Fruit fly (Drosophila melanogaster) whole organism, embryonic: ENCODE measurements around the gene CG12115.

Experiments
- Atf-2 ChIP-seq: fragments of 200-800 bp; sonication (Bioruptor generic); optimal IDR thresholded peaks from 2 replicates; lab custom pipeline; 2016; ENCODE audit warnings: missing biosample characterization, missing genetic modification characterization
- Bteb2 ChIP-seq: fragments of 200-800 bp; sonication (Bioruptor generic); optimal IDR thresholded peaks from 2 replicates; lab custom pipeline; 2016; ENCODE audit warnings: missing biosample characterization, missing genetic modification characterization
- CG11456 ChIP-seq: fragments of 200-800 bp; sonication (Bioruptor generic); IDR thresholded peaks from 3 replicates; pipeline ENCODE4 v1.3.6; 2022; ENCODE audit warnings: missing biosample characterization, missing genetic modification characterization
- CG11504 ChIP-seq: fragments of 200-800 bp; sonication (Bioruptor generic); optimal IDR thresholded peaks from 3 replicates; lab custom pipeline; 2019; ENCODE audit warnings: missing biosample characterization, mild to moderate bottlenecking, missing genetic modification characterization, moderate library complexity
- CG1233 ChIP-seq: fragments of 200-800 bp; sonication (Bioruptor generic); optimal IDR thresholded peaks from 4 replicates; lab custom pipeline; 2018; ENCODE audit warnings: missing biosample characterization, mild to moderate bottlenecking, missing genetic modification characterization
- CG13287 ChIP-seq: fragments of 200-800 bp; sonication (Bioruptor generic); IDR thresholded peaks from 2 replicates; pipeline ENCODE4 v1.3.6; 2022; ENCODE audit warnings: missing biosample characterization, missing genetic modification characterization; ENCODE audit not compliant: partially characterized antibody
- CG13624 ChIP-seq: fragments of 200-800 bp; sonication (Bioruptor generic); optimal IDR thresholded peaks from 2 replicates; lab custom pipeline; 2016; ENCODE audit warnings: missing biosample characterization, missing genetic modification characterization
- CG14667 ChIP-seq: fragments of 200-800 bp; sonication (Bioruptor generic); IDR thresholded peaks from 2 replicates; pipeline ENCODE4 v1.3.6; 2022; ENCODE audit warnings: missing biosample characterization, missing genetic modification characterization
- CG15479 ChIP-seq: fragments of 200-800 bp; sonication (Bioruptor generic); optimal IDR thresholded peaks from 3 replicates; lab custom pipeline; 2019; ENCODE audit warnings: missing biosample characterization, mild to moderate bottlenecking, missing genetic modification characterization, moderate library complexity
- CG17328 ChIP-seq: fragments of 200-800 bp; sonication (Bioruptor generic); IDR thresholded peaks from 2 replicates; pipeline ENCODE4 v1.3.6; 2022; ENCODE audit warnings: missing biosample characterization, missing genetic modification characterization
- CG17385 ChIP-seq: fragments of 200-800 bp; sonication (Bioruptor generic); optimal IDR thresholded peaks from 3 replicates; lab custom pipeline; 2018; ENCODE audit warnings: missing biosample characterization, mild to moderate bottlenecking, missing genetic modification characterization
- CG18619 ChIP-seq: fragments of 200-800 bp; sonication (Bioruptor generic); optimal IDR thresholded peaks from 3 replicates; lab custom pipeline; 2017; ENCODE audit warnings: missing biosample characterization, mild to moderate bottlenecking, missing genetic modification characterization
- CG2202 ChIP-seq: fragments of 200-800 bp; sonication (Bioruptor generic); optimal IDR thresholded peaks from 2 replicates; lab custom pipeline; 2018; ENCODE audit warnings: missing biosample characterization, mild to moderate bottlenecking, missing genetic modification characterization
- CG2889 ChIP-seq: fragments of 200-800 bp; sonication (Bioruptor generic); IDR thresholded peaks from 3 replicates; pipeline ENCODE4 v1.3.6; 2022; ENCODE audit warnings: missing biosample characterization, missing genetic modification characterization
- CG31388 ChIP-seq: fragments of 200-800 bp; sonication (Bioruptor generic); optimal IDR thresholded peaks from 2 replicates; lab custom pipeline; 2016; ENCODE audit warnings: missing biosample characterization, missing genetic modification characterization
- CG7372 ChIP-seq: fragments of 200-800 bp; sonication (Bioruptor generic); IDR thresholded peaks from 2 replicates; pipeline ENCODE4 v1.3.6; 2022; ENCODE audit warnings: missing biosample characterization, missing genetic modification characterization
- CG8281 ChIP-seq: fragments of 200-800 bp; sonication (Bioruptor generic); optimal IDR thresholded peaks from 2 replicates; lab custom pipeline; 2018; ENCODE audit warnings: missing biosample characterization, mild to moderate bottlenecking, missing genetic modification characterization, moderate library complexity
- CrebB ChIP-seq: fragments of 200-800 bp; sonication (Bioruptor generic); optimal IDR thresholded peaks from 3 replicates; lab custom pipeline; 2018; ENCODE audit warnings: missing biosample characterization, mild to moderate bottlenecking, missing genetic modification characterization
- Dfd ChIP-seq, 2 experiments: fragments of >200 bp; optimal IDR thresholded peaks; 2 replicates each; lab custom pipeline; 2017; ENCODE audit warnings: missing biosample characterization in 2 of 2, missing genetic modification characterization in 2 of 2
- Doc3 ChIP-seq: fragments of 200-800 bp; sonication (Bioruptor generic); IDR thresholded peaks from 3 replicates; pipeline ENCODE4 v1.3.6; 2022; ENCODE audit warnings: missing biosample characterization, missing genetic modification characterization; ENCODE audit not compliant: partially characterized antibody
- Eip74EF ChIP-seq, 2 experiments: fragments of 200-800 bp in 1 of 2; fragments of >200 bp in 1 of 2; sonication (Bioruptor generic) in 1 of 2; optimal IDR thresholded peaks; 2 replicates each; lab custom pipeline; 2017 to 2019; ENCODE audit warnings: missing biosample characterization in 2 of 2, missing genetic modification characterization in 2 of 2, mild to moderate bottlenecking in 1 of 2, moderate library complexity in 1 of 2
- HLH3B ChIP-seq: fragments of 200-800 bp; sonication (Bioruptor generic); IDR thresholded peaks from 2 replicates; pipeline ENCODE4 v1.3.6; 2022; ENCODE audit warnings: missing biosample characterization, missing genetic modification characterization
- Lhr ChIP-seq: fragments of 200-800 bp; sonication (Bioruptor generic); optimal IDR thresholded peaks from 3 replicates; lab custom pipeline; 2017; ENCODE audit warnings: mild to moderate bottlenecking, missing biosample characterization, missing genetic modification reagents, missing genetic modification characterization
- Myb ChIP-seq: fragments of 200-800 bp; sonication (Bioruptor generic); optimal IDR thresholded peaks from 2 replicates; lab custom pipeline; 2016; ENCODE audit warnings: missing biosample characterization, missing genetic modification characterization
- Poxn ChIP-seq: fragments of 200-800 bp; sonication (Bioruptor generic); IDR thresholded peaks from 2 replicates; pipeline ENCODE4 v1.3.6; 2022; ENCODE audit warnings: missing biosample characterization, missing genetic modification characterization
- Sin3A ChIP-seq: fragments of >200 bp; optimal IDR thresholded peaks from 2 replicates; lab custom pipeline; 2018
- Spps ChIP-seq: fragments of 200-800 bp; sonication (Bioruptor generic); optimal IDR thresholded peaks from 2 replicates; lab custom pipeline; 2018; ENCODE audit warnings: missing biosample characterization, mild to moderate bottlenecking, missing genetic modification characterization
- TFAM ChIP-seq: fragments of 200-800 bp; sonication (Bioruptor generic); optimal IDR thresholded peaks from 2 replicates; lab custom pipeline; 2017; ENCODE audit warnings: missing biosample characterization, missing genetic modification characterization, inconsistent platforms
- Vsx1 ChIP-seq: fragments of 200-800 bp; sonication (Bioruptor generic); optimal IDR thresholded peaks from 2 replicates; lab custom pipeline; 2017; ENCODE audit warnings: missing biosample characterization, mild to moderate bottlenecking, missing genetic modification characterization, missing genetic modification reagents
- amos ChIP-seq: fragments of 200-800 bp; sonication (Bioruptor generic); IDR thresholded peaks from 2 replicates; pipeline ENCODE4 v1.3.6; 2022; ENCODE audit warnings: missing biosample characterization, missing genetic modification characterization; ENCODE audit not compliant: partially characterized antibody
- cato ChIP-seq: fragments of 200-800 bp; sonication (Bioruptor generic); optimal IDR thresholded peaks from 2 replicates; lab custom pipeline; 2016; ENCODE audit warnings: missing biosample characterization, missing genetic modification characterization, borderline replicate concordance
- ci ChIP-seq: fragments of 200-800 bp; sonication (Bioruptor generic); IDR thresholded peaks from 3 replicates; pipeline ENCODE4 v1.3.6; 2022; ENCODE audit warnings: missing biosample characterization, missing genetic modification characterization
- dmrt11E ChIP-seq: fragments of 200-800 bp; sonication (Bioruptor generic); optimal IDR thresholded peaks from 3 replicates; lab custom pipeline; 2018; ENCODE audit warnings: missing biosample characterization, mild to moderate bottlenecking, missing genetic modification characterization, moderate library complexity
- gce ChIP-seq: fragments of 200-800 bp; sonication (Bioruptor generic); IDR thresholded peaks from 3 replicates; pipeline ENCODE4 v1.3.6; 2022; ENCODE audit warnings: missing biosample characterization, missing genetic modification characterization
- gem ChIP-seq: fragments of 200-800 bp; sonication (Bioruptor generic); optimal IDR thresholded peaks from 2 replicates; lab custom pipeline; 2019; ENCODE audit warnings: missing biosample characterization, mild to moderate bottlenecking, missing genetic modification characterization, moderate library complexity
- ind ChIP-seq: fragments of 200-800 bp; sonication (Bioruptor generic); optimal IDR thresholded peaks from 3 replicates; lab custom pipeline; 2016; ENCODE audit warnings: missing biosample characterization, missing genetic modification characterization
- lab ChIP-seq: fragments of 200-800 bp; sonication (Bioruptor generic); optimal IDR thresholded peaks from 3 replicates; lab custom pipeline; 2017; ENCODE audit warnings: missing biosample characterization, missing genetic modification characterization, mild to moderate bottlenecking, moderate library complexity, missing genetic modification reagents
- nerfin-1 ChIP-seq: fragments of 200-800 bp; sonication (Bioruptor generic); optimal IDR thresholded peaks from 3 replicates; lab custom pipeline; 2019; ENCODE audit warnings: missing biosample characterization, mild to moderate bottlenecking, missing genetic modification characterization, moderate library complexity
- oc ChIP-seq: fragments of 200-800 bp; sonication (Bioruptor generic); optimal IDR thresholded peaks from 2 replicates; lab custom pipeline; 2018; ENCODE audit warnings: missing biosample characterization, mild to moderate bottlenecking, missing genetic modification characterization, moderate library complexity
- pan ChIP-seq, 4 experiments: fragments of >200 bp in 3 of 4; fragments of 200-800 bp in 1 of 4; sonication (Bioruptor generic) in 1 of 4; optimal IDR thresholded peaks in 3 of 4; IDR thresholded peaks in 1 of 4; 2 replicates each; pipeline versions ENCODE4 v1.3.6 to Lab custom; 2017 to 2022; ENCODE audit warnings: missing biosample characterization in 2 of 4, missing genetic modification characterization in 2 of 4, mixed read lengths in 1 of 4
- pros ChIP-seq: fragments of 200-800 bp; sonication (Bioruptor generic); optimal IDR thresholded peaks from 3 replicates; lab custom pipeline; 2019; ENCODE audit warnings: missing biosample characterization, mild to moderate bottlenecking, missing genetic modification characterization, moderate library complexity
- pum ChIP-seq: fragments of 200-800 bp; sonication (Bioruptor generic); optimal IDR thresholded peaks from 2 replicates; lab custom pipeline; 2016; ENCODE audit warnings: missing biosample characterization, missing genetic modification characterization
- row ChIP-seq: fragments of 200-800 bp; sonication (Bioruptor generic); IDR thresholded peaks from 3 replicates; pipeline ENCODE4 v1.3.6; 2022; ENCODE audit warnings: missing biosample characterization, missing genetic modification characterization
- run ChIP-seq: fragments of 200-800 bp; sonication (Bioruptor generic); optimal IDR thresholded peaks from 3 replicates; lab custom pipeline; 2018; ENCODE audit warnings: missing biosample characterization, mild to moderate bottlenecking, missing genetic modification characterization
- sr ChIP-seq: fragments of 200-800 bp; sonication (Bioruptor generic); IDR thresholded peaks from 3 replicates; pipeline ENCODE4 v1.3.6; 2022; ENCODE audit warnings: missing biosample characterization, missing genetic modification characterization
- ttk ChIP-seq: fragments of 200-800 bp; sonication (Bioruptor generic); IDR thresholded peaks from 2 replicates; pipeline ENCODE4 v2.1.2; 2022; ENCODE audit warnings: missing biosample characterization, missing genetic modification characterization

Gene CG12115

DNA sequence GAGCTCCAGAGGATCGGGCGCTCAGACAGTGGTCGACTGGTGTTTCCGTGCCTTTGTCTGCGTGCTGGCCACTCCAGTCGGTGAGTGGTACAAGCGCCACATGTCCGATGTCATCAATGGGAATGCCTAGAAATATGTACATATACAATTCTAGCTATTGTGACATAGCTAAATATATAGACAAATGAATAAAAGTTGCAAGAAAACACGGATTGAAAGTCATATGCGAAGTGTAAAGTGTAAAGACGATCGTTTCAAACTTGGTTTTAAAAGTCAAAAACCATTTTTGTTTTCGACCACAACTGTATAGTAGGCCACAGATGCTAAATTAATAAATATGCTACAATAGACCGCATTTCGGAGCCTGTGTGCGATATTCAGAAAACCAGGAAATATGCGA lies 25.1 kb upstream of the CG12115 start, which contains the start of gene CG15368:
TSS of gene CG15368 (plus strand) at position 301 of the 400 bp plus-strand sequence.
- TF ChIP-seq CG11456 (GFP tag; lab: Robert Waterston, UW): no peak
- TF ChIP-seq cato (GFP tag; lab: Kevin White, UChicago): no peak
- no peak for TF ChIP-seq Bteb2 (GFP tag; lab: Kevin White, UChicago)
- no peak for TF ChIP-seq Poxn (GFP tag; lab: Robert Waterston, UW)
- no peak for TF ChIP-seq CG7372 (GFP tag; lab: Robert Waterston, UW)
- TF ChIP-seq amos (GFP tag; lab: Robert Waterston, UW): no peak
- TF ChIP-seq CrebB (tag; lab: Kevin White, UChicago): no peak
- TF ChIP-seq gce (GFP tag; lab: Robert Waterston, UW): no peak
- no peak for TF ChIP-seq CG1233 (GFP tag; lab: Kevin White, UChicago)
- no peak for TF ChIP-seq dmrt11E (tag; lab: Kevin White, UChicago)
- TF ChIP-seq ttk (GFP tag; lab: Robert Waterston, UW): no peak
- TF ChIP-seq row: no peak
- TF ChIP-seq CG8281: no peak
- no peak for TF ChIP-seq CG14667 (GFP tag; lab: Robert Waterston, UW)
- TF ChIP-seq ci (GFP tag; lab: Robert Waterston, UW): no peak
- TF ChIP-seq CG31388 (GFP tag; lab: Kevin White, UChicago): no peak
- no peak for TF ChIP-seq CG2202 (tag; lab: Kevin White, UChicago)
- no peak for TF ChIP-seq pum (GFP tag; lab: Kevin White, UChicago)
- no peak for TF ChIP-seq CG18619 (GFP tag; lab: Kevin White, UChicago)
- no peak for TF ChIP-seq CG13624
- TF ChIP-seq, all 482 proteins: peak for 0

DNA sequence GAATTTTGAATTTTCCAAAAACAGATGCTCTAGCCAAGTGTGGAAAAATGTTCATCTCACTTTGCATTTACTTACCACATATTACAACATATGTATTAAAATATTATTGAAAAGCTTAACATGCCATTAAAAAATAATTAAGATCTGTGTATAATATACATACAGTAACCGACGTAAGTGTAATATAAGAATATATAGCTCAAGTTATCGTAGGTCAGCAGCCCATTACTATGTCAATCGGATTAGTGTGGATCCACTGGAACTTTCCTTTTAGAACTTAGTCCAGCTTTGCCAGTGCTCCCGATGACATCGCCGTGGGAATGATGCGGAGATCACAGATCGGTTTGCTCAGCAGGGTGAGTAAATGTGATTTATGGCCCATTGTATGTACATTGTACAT lies 24.2 kb upstream of the CG12115 start, which contains the start of gene Obp8a:
TSS of gene Obp8a (plus strand) at position 301 of the 400 bp plus-strand sequence.
- TF ChIP-seq CG17385 (GFP tag; lab: Kevin White, UChicago) (no peak), nerfin-1 (tag; lab: Kevin White, UChicago) (no peak), Dfd (GFP tag; optimal IDR thresholded peaks at IDR 0.05; lab: Kevin White, UChicago) (no peak), Atf-2 (GFP tag; lab: Kevin White, UChicago) (no peak), pan (optimal IDR thresholded peaks at IDR 0.05; lab: Kevin White, UChicago) (no peak), pan (GFP tag; optimal IDR thresholded peaks at IDR 0.05 in 1 of 2, IDR thresholded peaks at IDR 0.05 in 1 of 2) (no peak), run (tag; lab: Kevin White, UChicago) (no peak), oc (tag; lab: Kevin White, UChicago) (no peak), Eip74EF (GFP tag; optimal IDR thresholded peaks at IDR 0.05; lab: Kevin White, UChicago) (no peak), ind (no peak), Myb (GFP tag; lab: Kevin White, UChicago) (no peak), Lhr (GFP tag; lab: Kevin White, UChicago) (no peak), CG13287 (GFP tag; lab: Robert Waterston, UW) (no peak), Doc3 (no peak), TFAM (GFP tag; lab: Kevin White, UChicago) (no peak), CG15479 (no peak), CG14667 (GFP tag; lab: Robert Waterston, UW) (no peak), lab (no peak)

DNA sequence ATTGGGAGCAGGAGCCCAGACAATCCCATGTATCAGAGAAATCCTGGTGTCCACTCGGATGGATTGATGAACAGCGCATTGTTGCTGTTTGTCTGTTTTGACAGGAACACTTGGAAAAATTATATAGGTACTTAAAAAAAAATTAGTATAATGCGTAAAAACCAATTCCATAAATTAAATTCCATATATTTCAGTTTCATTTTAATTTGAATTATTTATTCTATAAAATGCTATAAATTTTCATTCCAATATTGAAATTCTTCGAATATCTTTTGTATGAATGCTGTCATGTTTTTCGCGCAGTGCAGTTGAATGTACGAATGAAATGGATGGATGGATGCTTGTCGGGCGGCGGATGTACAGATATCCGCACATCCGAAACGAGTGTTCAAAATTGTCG lies 20.4 kb upstream of the CG12115 start, which contains the start of gene SmydA-9:
TSS of gene SmydA-9 (minus strand) at position 101 of the 400 bp plus-strand sequence.
- TF ChIP-seq row: peak; percentile 32; the same call in 2 of the 3 replicates
- peak; percentile 25; the same call in 1 of the 2 replicates for TF ChIP-seq HLH3B
- no peak for TF ChIP-seq Vsx1 (GFP tag; lab: Kevin White, UChicago)
- no peak for TF ChIP-seq CG17328
- TF ChIP-seq CG2889 (GFP tag; lab: Robert Waterston, UW): no peak
- no peak for TF ChIP-seq pros (GFP tag; lab: Kevin White, UChicago)
- TF ChIP-seq gem (tag; lab: Kevin White, UChicago): peak; percentile 18
- TF ChIP-seq sr: no peak
- TF ChIP-seq CG11504 (tag; lab: Kevin White, UChicago): peak; percentile 24
- no peak for TF ChIP-seq Spps (tag; lab: Kevin White, UChicago)
- no peak for TF ChIP-seq Sin3A (lab: Kevin White, UChicago)
- TF ChIP-seq, all 482 proteins: peak for 4
